Fruit fly (Drosophila melanogaster): ENCODE measurements around the gene Tim9a.
A peak's percentile ranks its signal among the peaks of the same experiment; 100 is the strongest.

The Tim9a gene

dm6 chrX:13387373-13387850 is 2.4 kb downstream of the Tim9a start, which contains the start of the genes Ype and CG1662 (continued):
- no peak for TF ChIP-seq run (tag; optimal IDR thresholded peaks at IDR 0.05)
- peak; percentile 36 for TF ChIP-seq CG1792 (GFP tag; optimal IDR thresholded peaks at IDR 0.05)
- peak; percentile 73 for TF ChIP-seq Meics (GFP tag; optimal IDR thresholded peaks at IDR 0.05)
- TF ChIP-seq B-H1 (GFP tag; IDR thresholded peaks at IDR 0.05) = no peak; the same call in 2 of the 3 replicates
- TF ChIP-seq Spps (tag; optimal IDR thresholded peaks at IDR 0.05) = peak; percentile 29
- TF ChIP-seq luna (GFP tag; optimal IDR thresholded peaks at IDR 0.05) = peak; percentile 3
- TF ChIP-seq CG1647 (GFP tag; optimal IDR thresholded peaks at IDR 0.05) = peak; percentile 46
- TF ChIP-seq tio (GFP tag; optimal IDR thresholded peaks at IDR 0.05) = peak; percentile 67
- TF ChIP-seq Stat92E (GFP tag; optimal IDR thresholded peaks at IDR 0.05) = no peak
- TF ChIP-seq CG14965 (GFP tag; optimal IDR thresholded peaks at IDR 0.05; ENCODE audit: borderline replicate concordance) = no peak
- no peak for TF ChIP-seq fd102C (GFP tag; optimal IDR thresholded peaks at IDR 0.05)
- peak in 1 of 2 experiments; percentile 58 for TF ChIP-seq bsh (GFP tag; optimal IDR thresholded peaks at IDR 0.05)
- TF ChIP-seq CG14667 (GFP tag; IDR thresholded peaks at IDR 0.05) = 0 out of 2 replicates have a peak, but pooled peaks have one; percentile 24
- TF ChIP-seq gt (GFP tag; IDR thresholded peaks at IDR 0.05) = no peak
- TF ChIP-seq inv (GFP tag; IDR thresholded peaks at IDR 0.05; ENCODE audit: partially characterized antibody) = peak; percentile 67
- peak; percentile 47 for TF ChIP-seq CG5245 (GFP tag; optimal IDR thresholded peaks at IDR 0.05)
- peak; percentile 50 for TF ChIP-seq CG13123 (GFP tag; optimal IDR thresholded peaks at IDR 0.05)
- peak; percentile 40 for TF ChIP-seq pzg (GFP tag; optimal IDR thresholded peaks at IDR 0.05)
- peak; percentile 88 for TF ChIP-seq chinmo (GFP tag; IDR thresholded peaks at IDR 0.05; ENCODE audit: partially characterized antibody)
- TF ChIP-seq CG9817 (tag; optimal IDR thresholded peaks at IDR 0.05) = peak; percentile 82
- no peak for TF ChIP-seq p53 (GFP tag; optimal IDR thresholded peaks at IDR 0.05)
- TF ChIP-seq lmd (GFP tag; IDR thresholded peaks at IDR 0.05) = peak; percentile 69
- TF ChIP-seq CG7928 (GFP tag; optimal IDR thresholded peaks at IDR 0.05) = peak; percentile 92
- peak; percentile 57 for TF ChIP-seq Blimp-1 (GFP tag; optimal IDR thresholded peaks at IDR 0.05)
- peak; percentile 51 for TF ChIP-seq CG11723 (GFP tag; optimal IDR thresholded peaks at IDR 0.05)
- TF ChIP-seq CG3995 (GFP tag; optimal IDR thresholded peaks at IDR 0.05) = peak; percentile 60
- no peak for TF ChIP-seq Kr (GFP tag; optimal IDR thresholded peaks at IDR 0.05)
- TF ChIP-seq cas (GFP tag; IDR thresholded peaks at IDR 0.05) = no peak
- no peak for TF ChIP-seq pita (GFP tag; optimal IDR thresholded peaks at IDR 0.05)
- TF ChIP-seq CG2889 (GFP tag; IDR thresholded peaks at IDR 0.05) = peak; percentile 50; the same call in 2 of the 3 replicates
- peak; percentile 38 for TF ChIP-seq CG5180 (GFP tag; optimal IDR thresholded peaks at IDR 0.05)
- TF ChIP-seq ind (GFP tag; optimal IDR thresholded peaks at IDR 0.05) = peak; percentile 74
- no peak for TF ChIP-seq ato (GFP tag; IDR thresholded peaks at IDR 0.05; ENCODE audit: partially characterized antibody)
- TF ChIP-seq crc (GFP tag; optimal IDR thresholded peaks at IDR 0.05) = peak; percentile 54
- no peak for TF ChIP-seq disco-r (GFP tag; optimal IDR thresholded peaks at IDR 0.05)
- peak; percentile 68 for TF ChIP-seq CG17328 (GFP tag; IDR thresholded peaks at IDR 0.05)
- TF ChIP-seq nau (GFP tag; optimal IDR thresholded peaks at IDR 0.05) = peak; percentile 42
- TF ChIP-seq tup (GFP tag; optimal IDR thresholded peaks at IDR 0.05) = peak; percentile 55
- TF ChIP-seq exex (tag; optimal IDR thresholded peaks at IDR 0.05) = peak; percentile 27
- TF ChIP-seq eve (GFP tag; optimal IDR thresholded peaks at IDR 0.05) = peak in 1 of 2 experiments; percentile 79
- TF ChIP-seq CG15269 (tag; optimal IDR thresholded peaks at IDR 0.05) = peak; percentile 76
- no peak for TF ChIP-seq salm (tag; optimal IDR thresholded peaks at IDR 0.05)
- TF ChIP-seq CG15514 (GFP tag; optimal IDR thresholded peaks at IDR 0.05) = peak; percentile 68
- TF ChIP-seq sd (tag; optimal IDR thresholded peaks at IDR 0.05) = peak; percentile 96
- peak; percentile 80 for TF ChIP-seq tin (GFP tag; optimal IDR thresholded peaks at IDR 0.05)
- peak; percentile 61; the same call in 2 of the 3 replicates for TF ChIP-seq CG34422 (GFP tag; IDR thresholded peaks at IDR 0.05)
- TF ChIP-seq nom (GFP tag; optimal IDR thresholded peaks at IDR 0.05) = peak; percentile 21
- peak; percentile 83 for TF ChIP-seq CG2678 (tag; optimal IDR thresholded peaks at IDR 0.05)
- no peak for TF ChIP-seq wek (GFP tag; optimal IDR thresholded peaks at IDR 0.05)
